Worm (Caenorhabditis elegans) whole organism, mixed stage, embryonic: ENCODE results near the gene T22D1.1.
A peak's percentile ranks its signal among the peaks of the same experiment; 100 is the strongest.

Source experiments
- ces-1 ChIP-seq: fragments of 150-350 bp; optimal IDR thresholded peaks from 2 replicates; lab custom pipeline; 2014; ENCODE audit warnings: missing biosample characterization, missing genetic modification reagents, missing genetic modification characterization
- elt-1 ChIP-seq: sonication (generic microtip); optimal IDR thresholded peaks from 2 replicates; lab custom pipeline; 2017; ENCODE audit warnings: missing genetic modification characterization, mild to moderate bottlenecking, missing compliant biosample characterization, antibody characterized with exemption, moderate library complexity, borderline replicate concordance; ENCODE audit not compliant: insufficient read depth
- lsy-2 ChIP-seq: fragments of 150-350 bp; optimal IDR thresholded peaks from 2 replicates; lab custom pipeline; 2014; ENCODE audit warnings: missing biosample characterization, missing genetic modification characterization
- mab-5 ChIP-seq: fragments of 150-350 bp; optimal IDR thresholded peaks from 2 replicates; lab custom pipeline; 2014; ENCODE audit warnings: missing biosample characterization, missing genetic modification characterization
- nhr-237 ChIP-seq: fragments of 150-350 bp; optimal IDR thresholded peaks from 2 replicates; lab custom pipeline; 2014; ENCODE audit warnings: missing biosample characterization, missing genetic modification characterization
- nhr-28 ChIP-seq: fragments of 150-350 bp; optimal IDR thresholded peaks from 2 replicates; lab custom pipeline; 2014; ENCODE audit warnings: missing biosample characterization, missing genetic modification characterization
- nhr-76 ChIP-seq: sonication (generic microtip); optimal IDR thresholded peaks from 2 replicates; lab custom pipeline; 2017; ENCODE audit warnings: missing biosample characterization, missing genetic modification characterization
- sem-2 ChIP-seq: fragments of 200-800 bp; sonication (Bioruptor generic); optimal IDR thresholded peaks from 2 replicates; lab custom pipeline; 2018; ENCODE audit warnings: mild to moderate bottlenecking, missing genetic modification characterization, missing compliant biosample characterization
- unc-39 ChIP-seq: fragments of 150-350 bp; optimal IDR thresholded peaks from 2 replicates; lab custom pipeline; 2014; ENCODE audit warnings: missing biosample characterization, missing genetic modification characterization
- unc-62 ChIP-seq: fragments of 150-350 bp; optimal IDR thresholded peaks from 2 replicates; lab custom pipeline; 2014; ENCODE audit warnings: missing biosample characterization, missing genetic modification reagents, missing genetic modification characterization
- ztf-11 ChIP-seq: fragments of 150-350 bp; optimal IDR thresholded peaks from 2 replicates; lab custom pipeline; 2014; ENCODE audit warnings: missing biosample characterization, missing genetic modification characterization

DNA sequence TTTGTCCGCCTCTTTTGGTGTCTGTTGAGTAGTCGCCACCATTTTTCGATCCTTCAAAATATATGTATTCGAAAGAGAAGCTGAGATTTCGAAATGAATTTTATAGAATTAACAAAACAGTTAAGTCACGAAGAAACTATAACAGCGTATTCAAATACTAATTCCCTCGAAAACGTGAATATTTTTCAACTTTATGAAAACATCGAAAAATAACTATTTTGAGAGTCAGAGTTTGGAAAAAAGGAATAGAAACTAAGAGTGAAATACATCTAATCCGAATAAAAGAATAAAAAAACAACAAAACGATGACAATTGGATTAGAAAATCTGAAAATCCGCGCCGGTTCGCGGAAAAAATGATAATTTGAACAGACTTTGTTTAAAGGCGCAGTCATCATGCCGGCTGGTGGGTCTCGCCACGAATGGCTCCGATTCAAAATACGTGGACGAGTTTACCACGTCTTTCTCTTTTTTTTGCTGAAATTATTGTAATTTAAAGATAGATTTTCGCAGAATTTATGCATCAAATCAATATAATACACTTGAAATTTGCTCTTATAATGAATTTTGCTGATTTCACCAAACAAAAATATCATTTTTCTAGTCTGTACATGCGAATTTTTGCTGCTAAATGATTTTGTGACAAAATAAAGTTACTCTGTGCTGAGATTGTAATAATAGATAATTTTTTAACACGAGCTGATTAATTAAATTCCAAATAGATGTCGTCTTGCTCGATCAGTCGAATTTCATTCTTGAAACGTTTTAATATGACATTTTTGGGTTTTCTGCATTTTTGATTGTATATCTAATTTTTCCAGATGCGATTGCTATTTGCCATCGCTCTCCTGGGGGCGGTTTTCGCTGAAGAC lies 13.1 kb upstream of the T22D1.1 start, which contains the start of the genes rpn-1 and ribo-1:
- TF ChIP-seq nhr-28 (no peak), elt-1 (tag; lab: Kevin White, UChicago) (no peak), nhr-237 (tag; lab: Kevin White, UChicago) (peak; percentile 22), nhr-76 (tag; lab: Kevin White, UChicago) (no peak), ces-1 (no peak), ztf-11 (no peak), unc-62 (GFP tag; lab: Kevin White, UChicago) (no peak), unc-39 (tag; lab: Kevin White, UChicago) (no peak), lsy-2 (tag; lab: Kevin White, UChicago) (no peak), mab-5 (tag; lab: Kevin White, UChicago) (no peak), sem-2 (GFP tag; lab: Kevin White, UChicago) (no peak)
